Worm (Caenorhabditis elegans): ENCODE measurements around the gene mes-6.

- no peak for TF ChIP-seq dao-5 (tag; optimal IDR thresholded peaks at IDR 0.05)
- no peak for TF ChIP-seq W03F9.2 (tag; optimal IDR thresholded peaks at IDR 0.05)
Observed at ce11 chrIV:8472493-8472892, 38.6 kb upstream of the mes-6 start, which contains the start of gene oat-1.
